Fruit fly (Drosophila melanogaster) whole organism, embryonic: ENCODE results near the gene RPA3.
A peak's percentile ranks its signal among the peaks of the same experiment; 100 is the strongest.

Source experiments
- Ada2b ChIP-seq: fragments of 200-800 bp; sonication (Bioruptor generic); IDR thresholded peaks from 2 replicates; pipeline ENCODE4 v1.3.6; 2022; ENCODE audit warnings: missing biosample characterization, missing genetic modification characterization
- Atf-2 ChIP-seq: fragments of 200-800 bp; sonication (Bioruptor generic); optimal IDR thresholded peaks from 2 replicates; lab custom pipeline; 2016; ENCODE audit warnings: missing biosample characterization, missing genetic modification characterization
- BEAF-32 ChIP-seq: fragments of 200-800 bp; sonication (Bioruptor generic); optimal IDR thresholded peaks from 3 replicates; lab custom pipeline; 2017; ENCODE audit warnings: missing biosample characterization, missing genetic modification characterization, mild to moderate bottlenecking, moderate library complexity, missing genetic modification reagents
- CG10959 ChIP-seq: fragments of 200-800 bp; sonication (Bioruptor generic); IDR thresholded peaks from 2 replicates; pipeline ENCODE4 v1.3.6; 2022; ENCODE audit warnings: missing biosample characterization, missing genetic modification characterization
- CG11398 ChIP-seq: fragments of 200-800 bp; sonication (Bioruptor generic); optimal IDR thresholded peaks from 2 replicates; lab custom pipeline; 2016; ENCODE audit warnings: missing biosample characterization, missing genetic modification characterization
- CG11456 ChIP-seq: fragments of 200-800 bp; sonication (Bioruptor generic); IDR thresholded peaks from 3 replicates; pipeline ENCODE4 v1.3.6; 2022; ENCODE audit warnings: missing biosample characterization, missing genetic modification characterization
- CG12769 ChIP-seq: fragments of 200-800 bp; sonication (Bioruptor generic); optimal IDR thresholded peaks from 2 replicates; lab custom pipeline; 2019; ENCODE audit warnings: missing biosample characterization, mild to moderate bottlenecking, missing genetic modification characterization, moderate library complexity
- CG12942 ChIP-seq: fragments of 200-800 bp; sonication (Bioruptor generic); optimal IDR thresholded peaks from 3 replicates; lab custom pipeline; 2016; ENCODE audit warnings: missing biosample characterization, missing genetic modification characterization
- CG14965 ChIP-seq: fragments of 200-800 bp; sonication (Bioruptor generic); optimal IDR thresholded peaks from 2 replicates; lab custom pipeline; 2016; ENCODE audit warnings: missing biosample characterization, missing genetic modification characterization, borderline replicate concordance
- CG15073 ChIP-seq: fragments of 200-800 bp; sonication (Bioruptor generic); optimal IDR thresholded peaks from 2 replicates; lab custom pipeline; 2016; ENCODE audit warnings: missing biosample characterization, missing genetic modification characterization
- CG1647 ChIP-seq: fragments of 200-800 bp; sonication (Bioruptor generic); optimal IDR thresholded peaks from 3 replicates; lab custom pipeline; 2016; ENCODE audit warnings: missing biosample characterization, missing genetic modification characterization
- CG16813 ChIP-seq: fragments of 200-800 bp; sonication (Bioruptor generic); IDR thresholded peaks from 3 replicates; pipeline ENCODE4 v1.3.6; 2022; ENCODE audit warnings: missing biosample characterization, missing genetic modification characterization; ENCODE audit not compliant: partially characterized antibody
- CG3407 ChIP-seq: fragments of 200-800 bp; sonication (Bioruptor generic); optimal IDR thresholded peaks from 2 replicates; lab custom pipeline; 2018; ENCODE audit warnings: missing biosample characterization, mild to moderate bottlenecking, missing genetic modification characterization
- CG4820 ChIP-seq: fragments of 200-800 bp; sonication (Bioruptor generic); optimal IDR thresholded peaks from 3 replicates; lab custom pipeline; 2016; ENCODE audit warnings: missing biosample characterization, missing genetic modification characterization
- CG5953 ChIP-seq: fragments of 200-800 bp; sonication (Bioruptor generic); IDR thresholded peaks from 2 replicates; pipeline ENCODE4 v1.3.6; 2022; ENCODE audit warnings: missing biosample characterization, missing genetic modification characterization
- CG6689 ChIP-seq: fragments of 200-800 bp; sonication (Bioruptor generic); IDR thresholded peaks from 2 replicates; pipeline ENCODE4 v1.3.6; 2022; ENCODE audit warnings: missing biosample characterization, missing genetic modification characterization
- CG7271 ChIP-seq: fragments of 200-800 bp; sonication (Bioruptor generic); optimal IDR thresholded peaks from 2 replicates; lab custom pipeline; 2018; ENCODE audit warnings: missing biosample characterization, mild to moderate bottlenecking, missing genetic modification characterization, moderate library complexity
- CG7839 ChIP-seq: fragments of 200-800 bp; sonication (Bioruptor generic); optimal IDR thresholded peaks from 3 replicates; lab custom pipeline; 2018; ENCODE audit warnings: missing biosample characterization, mild to moderate bottlenecking, missing genetic modification characterization, moderate library complexity
- CG8924 ChIP-seq: fragments of 200-800 bp; optimal IDR thresholded peaks from 3 replicates; lab custom pipeline; 2019; ENCODE audit warnings: missing biosample characterization, mild to moderate bottlenecking, missing genetic modification characterization, moderate library complexity
- CG9609 ChIP-seq: fragments of 200-800 bp; sonication (Bioruptor generic); optimal IDR thresholded peaks from 3 replicates; lab custom pipeline; 2016; ENCODE audit warnings: missing biosample characterization, missing genetic modification characterization
- Dp ChIP-seq: fragments of 200-800 bp; sonication (Bioruptor generic); optimal IDR thresholded peaks from 2 replicates; lab custom pipeline; 2018; ENCODE audit warnings: missing biosample characterization, mild to moderate bottlenecking, missing genetic modification characterization, moderate library complexity
- Drgx ChIP-seq: fragments of 200-800 bp; sonication (Bioruptor generic); IDR thresholded peaks from 2 replicates; pipeline ENCODE4 v1.3.6; 2022; ENCODE audit warnings: missing biosample characterization, missing genetic modification characterization
- Gug ChIP-seq: fragments of 200-800 bp; sonication (Bioruptor generic); IDR thresholded peaks from 4 replicates; pipeline ENCODE4 v1.3.6; 2022; ENCODE audit warnings: missing biosample characterization, missing genetic modification characterization
- HHEX ChIP-seq: fragments of 200-800 bp; sonication (Bioruptor generic); optimal IDR thresholded peaks from 3 replicates; lab custom pipeline; 2017; ENCODE audit warnings: missing biosample characterization, mild to moderate bottlenecking, missing genetic modification characterization, missing genetic modification reagents
- Hr3 ChIP-seq: fragments of 200-800 bp; sonication (Bioruptor generic); optimal IDR thresholded peaks from 3 replicates; lab custom pipeline; 2016; ENCODE audit warnings: missing biosample characterization, missing genetic modification characterization
- Lpt ChIP-seq: fragments of >200 bp; optimal IDR thresholded peaks from 2 replicates; lab custom pipeline; 2018; ENCODE audit warnings: missing biosample characterization, missing genetic modification characterization
- Med ChIP-seq: fragments of 200-800 bp; sonication (Bioruptor generic); peaks from one replicate; lab custom pipeline; 2016; ENCODE audit warnings: missing biosample characterization, missing genetic modification characterization, mild to moderate bottlenecking, inconsistent platforms, moderate library complexity
- Neu2 ChIP-seq: fragments of 200-800 bp; sonication (Bioruptor generic); optimal IDR thresholded peaks from 3 replicates; lab custom pipeline; 2016; ENCODE audit warnings: missing biosample characterization, missing genetic modification characterization, borderline replicate concordance
- Sry-δ ChIP-seq: fragments of 200-800 bp; sonication (Bioruptor generic); optimal IDR thresholded peaks from 2 replicates; lab custom pipeline; 2016; ENCODE audit warnings: missing biosample characterization, missing genetic modification characterization
- ash1 ChIP-seq: fragments of 200-800 bp; sonication (Bioruptor generic); optimal IDR thresholded peaks from 2 replicates; lab custom pipeline; 2018; ENCODE audit warnings: missing biosample characterization, mild to moderate bottlenecking, missing genetic modification characterization
- cato ChIP-seq: fragments of 200-800 bp; sonication (Bioruptor generic); optimal IDR thresholded peaks from 2 replicates; lab custom pipeline; 2016; ENCODE audit warnings: missing biosample characterization, missing genetic modification characterization, borderline replicate concordance
- chn ChIP-seq: fragments of 200-800 bp; sonication (Bioruptor generic); optimal IDR thresholded peaks from 2 replicates; lab custom pipeline; 2016; ENCODE audit warnings: missing biosample characterization, missing genetic modification characterization
- danr ChIP-seq: fragments of 200-800 bp; sonication (Bioruptor generic); IDR thresholded peaks from 2 replicates; pipeline ENCODE4 v1.3.6; 2022; ENCODE audit warnings: missing biosample characterization, missing genetic modification characterization
- dmrt99B ChIP-seq: fragments of 200-800 bp; sonication (Bioruptor generic); optimal IDR thresholded peaks from 2 replicates; lab custom pipeline; 2018; ENCODE audit warnings: missing biosample characterization, mild to moderate bottlenecking, missing genetic modification characterization, moderate library complexity
- ems ChIP-seq: fragments of 200-800 bp; sonication (Bioruptor generic); optimal IDR thresholded peaks from 3 replicates; lab custom pipeline; 2016; ENCODE audit warnings: missing biosample characterization, missing genetic modification characterization
- fd3F ChIP-seq: fragments of 200-800 bp; sonication (Bioruptor generic); optimal IDR thresholded peaks from 2 replicates; lab custom pipeline; 2018; ENCODE audit warnings: missing biosample characterization, mild to moderate bottlenecking, missing genetic modification characterization, moderate library complexity
- gce ChIP-seq: fragments of 200-800 bp; sonication (Bioruptor generic); IDR thresholded peaks from 3 replicates; pipeline ENCODE4 v1.3.6; 2022; ENCODE audit warnings: missing biosample characterization, missing genetic modification characterization
- gsb-n ChIP-seq: fragments of 200-800 bp; sonication (Bioruptor generic); optimal IDR thresholded peaks from 3 replicates; lab custom pipeline; 2018; ENCODE audit warnings: missing biosample characterization, mild to moderate bottlenecking, missing genetic modification characterization
- knrl ChIP-seq: fragments of 200-800 bp; sonication (Bioruptor generic); IDR thresholded peaks from 3 replicates; pipeline ENCODE4 v1.3.6; 2022; ENCODE audit warnings: missing biosample characterization, missing genetic modification characterization; ENCODE audit not compliant: partially characterized antibody
- lola ChIP-seq, 3 experiments: fragments of >200 bp in 2 of 3; fragments of 200-800 bp in 1 of 3; sonication (Bioruptor generic) in 1 of 3; optimal IDR thresholded peaks; 2 replicates each; lab custom pipeline; 2017 to 2019; ENCODE audit warnings: missing biosample characterization in 3 of 3, missing genetic modification characterization in 3 of 3, mild to moderate bottlenecking in 1 of 3, moderate library complexity in 1 of 3
- oc ChIP-seq: fragments of 200-800 bp; sonication (Bioruptor generic); optimal IDR thresholded peaks from 2 replicates; lab custom pipeline; 2018; ENCODE audit warnings: missing biosample characterization, mild to moderate bottlenecking, missing genetic modification characterization, moderate library complexity
- otp ChIP-seq: fragments of 200-800 bp; sonication (Bioruptor generic); IDR thresholded peaks from 3 replicates; pipeline ENCODE4, ENCODE4 v1.3.6; 2022; ENCODE audit warnings: missing biosample characterization, missing genetic modification characterization
- pho ChIP-seq: fragments of 200-800 bp; sonication (Bioruptor generic); optimal IDR thresholded peaks from 2 replicates; lab custom pipeline; 2016; ENCODE audit warnings: missing biosample characterization, missing genetic modification characterization
- row ChIP-seq: fragments of 200-800 bp; sonication (Bioruptor generic); IDR thresholded peaks from 3 replicates; pipeline ENCODE4 v1.3.6; 2022; ENCODE audit warnings: missing biosample characterization, missing genetic modification characterization
- run ChIP-seq: fragments of 200-800 bp; sonication (Bioruptor generic); optimal IDR thresholded peaks from 3 replicates; lab custom pipeline; 2018; ENCODE audit warnings: missing biosample characterization, mild to moderate bottlenecking, missing genetic modification characterization
- schlank ChIP-seq: fragments of 200-800 bp; sonication (Bioruptor generic); optimal IDR thresholded peaks from 2 replicates; lab custom pipeline; 2018; ENCODE audit warnings: missing biosample characterization, mild to moderate bottlenecking, missing genetic modification characterization
- sd ChIP-seq: fragments of 200-800 bp; sonication (Bioruptor generic); optimal IDR thresholded peaks from 3 replicates; lab custom pipeline; 2018; ENCODE audit warnings: missing biosample characterization, mild to moderate bottlenecking, missing genetic modification characterization, moderate library complexity
- tna ChIP-seq: fragments of 200-800 bp; sonication (Bioruptor generic); IDR thresholded peaks from 2 replicates; pipeline ENCODE4 v1.3.6; 2022; ENCODE audit warnings: missing biosample characterization, missing genetic modification characterization; ENCODE audit not compliant: partially characterized antibody
- ttk ChIP-seq: fragments of 200-800 bp; sonication (Bioruptor generic); IDR thresholded peaks from 2 replicates; pipeline ENCODE4 v2.1.2; 2022; ENCODE audit warnings: missing biosample characterization, missing genetic modification characterization
- vvl ChIP-seq: fragments of 200-800 bp; sonication (Bioruptor generic); IDR thresholded peaks from 2 replicates; pipeline ENCODE4 v1.3.6; 2022; ENCODE audit warnings: missing biosample characterization, missing genetic modification characterization
- zfh2 ChIP-seq: fragments of 200-800 bp; sonication (Bioruptor generic); optimal IDR thresholded peaks from 2 replicates; lab custom pipeline; 2016; ENCODE audit warnings: missing biosample characterization, missing genetic modification characterization

Gene RPA3

dm6 chrX:11600795-11601358, 14.8 kb downstream of the RPA3 start:
- no peak for TF ChIP-seq CG16813 (GFP tag; lab: Robert Waterston, UW)
- no peak for TF ChIP-seq Hr3 (GFP tag; lab: Kevin White, UChicago)
- TF ChIP-seq CG8924 (tag; lab: Kevin White, UChicago) = no peak
- TF ChIP-seq run (tag; lab: Kevin White, UChicago) = no peak
- TF ChIP-seq Dp (GFP tag; lab: Kevin White, UChicago) = no peak
- TF ChIP-seq row (GFP tag; lab: Robert Waterston, UW) = peak; percentile 64
- TF ChIP-seq knrl (GFP tag; lab: Robert Waterston, UW) = no peak
- TF ChIP-seq lola (GFP tag; optimal IDR thresholded peaks at IDR 0.05; lab: Kevin White, UChicago) = peak in 1 of 3 experiments; percentile 7
- no peak for TF ChIP-seq CG4820
- no peak for TF ChIP-seq Lpt
- peak; percentile 57 for TF ChIP-seq Med (GFP tag; lab: Kevin White, UChicago)
- TF ChIP-seq Neu2 (GFP tag; lab: Kevin White, UChicago) = no peak
- no peak for TF ChIP-seq oc
- no peak for TF ChIP-seq danr (GFP tag; lab: Robert Waterston, UW)
- TF ChIP-seq ems (GFP tag; lab: Kevin White, UChicago) = no peak
- no peak for TF ChIP-seq CG11456 (GFP tag; lab: Robert Waterston, UW)
- TF ChIP-seq pho = no peak
- TF ChIP-seq Gug (GFP tag; lab: Robert Waterston, UW) = no peak
- no peak for TF ChIP-seq Ada2b (GFP tag; lab: Robert Waterston, UW)
- no peak for TF ChIP-seq dmrt99B (tag; lab: Kevin White, UChicago)
- no peak for TF ChIP-seq CG14965 (GFP tag; lab: Kevin White, UChicago)
- no peak for TF ChIP-seq CG9609 (GFP tag; lab: Kevin White, UChicago)
- no peak for TF ChIP-seq gsb-n (tag; lab: Kevin White, UChicago)
- TF ChIP-seq gce = no peak
- no peak for TF ChIP-seq chn (GFP tag; lab: Kevin White, UChicago)
- TF ChIP-seq Sry-δ (GFP tag; lab: Kevin White, UChicago) = no peak
- TF ChIP-seq zfh2 (GFP tag; lab: Kevin White, UChicago) = peak; percentile 15
- no peak for TF ChIP-seq CG12942
- TF ChIP-seq schlank = no peak
- no peak for TF ChIP-seq CG7839
- no peak for TF ChIP-seq otp (GFP tag; lab: Robert Waterston, UW)
- TF ChIP-seq CG15073 (GFP tag; lab: Kevin White, UChicago) = no peak
- TF ChIP-seq CG1647 (GFP tag; lab: Kevin White, UChicago) = no peak
- TF ChIP-seq BEAF-32 = no peak
- TF ChIP-seq CG10959 (GFP tag; lab: Robert Waterston, UW) = peak; percentile 64
- no peak for TF ChIP-seq sd
- TF ChIP-seq ttk (GFP tag; lab: Robert Waterston, UW) = no peak
- TF ChIP-seq CG7271 (tag; lab: Kevin White, UChicago) = no peak
- TF ChIP-seq vvl = 0 out of 2 replicates have a peak, but pooled peaks have one; percentile 32
- TF ChIP-seq fd3F (GFP tag; lab: Kevin White, UChicago) = no peak
- TF ChIP-seq CG11398 = no peak
- TF ChIP-seq CG6689 (GFP tag; lab: Robert Waterston, UW) = 0 out of 2 replicates have a peak, but pooled peaks have one; percentile 17
- no peak for TF ChIP-seq ash1 (GFP tag; lab: Kevin White, UChicago)
- TF ChIP-seq CG5953 = no peak; the same call in 1 of the 2 replicates
- TF ChIP-seq HHEX (GFP tag; lab: Kevin White, UChicago) = peak; percentile 13
- no peak for TF ChIP-seq cato (GFP tag; lab: Kevin White, UChicago)
- TF ChIP-seq Drgx (GFP tag; lab: Robert Waterston, UW) = no peak; the same call in 1 of the 2 replicates
- TF ChIP-seq tna (GFP tag; lab: Robert Waterston, UW) = no peak
- TF ChIP-seq Atf-2 (GFP tag; lab: Kevin White, UChicago) = no peak
- peak; percentile 44 for TF ChIP-seq CG12769 (tag; lab: Kevin White, UChicago)
- TF ChIP-seq CG3407 (GFP tag; lab: Kevin White, UChicago) = no peak
